Fruit fly (Drosophila melanogaster) whole organism, embryonic: ENCODE results near the gene Rnp4F.

Experiments used
- Abd-B ChIP-seq: fragments of 200-800 bp; sonication (Bioruptor generic); optimal IDR thresholded peaks from 2 replicates; lab custom pipeline; 2018; ENCODE audit warnings: missing biosample characterization, mild to moderate bottlenecking, missing genetic modification characterization, moderate library complexity
- Ada2b ChIP-seq: fragments of 200-800 bp; sonication (Bioruptor generic); IDR thresholded peaks from 2 replicates; pipeline ENCODE4 v1.3.6; 2022; ENCODE audit warnings: missing biosample characterization, missing genetic modification characterization
- B-H1 ChIP-seq: fragments of 200-800 bp; sonication (Bioruptor generic); IDR thresholded peaks from 3 replicates; pipeline ENCODE4 v1.3.6; 2022; ENCODE audit warnings: missing biosample characterization, missing genetic modification characterization
- Bgb ChIP-seq: fragments of 200-800 bp; sonication (Bioruptor generic); IDR thresholded peaks from 2 replicates; pipeline ENCODE4 v1.3.6; 2022; ENCODE audit warnings: missing biosample characterization, missing genetic modification characterization; ENCODE audit not compliant: partially characterized antibody
- CG10431 ChIP-seq: fragments of 200-800 bp; sonication (Bioruptor generic); optimal IDR thresholded peaks from 3 replicates; lab custom pipeline; 2018; ENCODE audit warnings: missing biosample characterization, mild to moderate bottlenecking, missing genetic modification characterization
- CG11398 ChIP-seq: fragments of 200-800 bp; sonication (Bioruptor generic); optimal IDR thresholded peaks from 2 replicates; lab custom pipeline; 2016; ENCODE audit warnings: missing biosample characterization, missing genetic modification characterization
- CG11560 ChIP-seq: fragments of 200-800 bp; sonication (Bioruptor generic); IDR thresholded peaks from 3 replicates; pipeline ENCODE4 v1.3.6; 2022; ENCODE audit warnings: missing biosample characterization, missing genetic modification characterization
- CG12299 ChIP-seq: fragments of 200-800 bp; sonication (Bioruptor generic); optimal IDR thresholded peaks from 2 replicates; lab custom pipeline; 2018; ENCODE audit warnings: missing biosample characterization, mild to moderate bottlenecking, missing genetic modification characterization
- CG1233 ChIP-seq: fragments of 200-800 bp; sonication (Bioruptor generic); optimal IDR thresholded peaks from 4 replicates; lab custom pipeline; 2018; ENCODE audit warnings: missing biosample characterization, mild to moderate bottlenecking, missing genetic modification characterization
- CG12769 ChIP-seq: fragments of 200-800 bp; sonication (Bioruptor generic); optimal IDR thresholded peaks from 2 replicates; lab custom pipeline; 2019; ENCODE audit warnings: missing biosample characterization, mild to moderate bottlenecking, missing genetic modification characterization, moderate library complexity
- CG13287 ChIP-seq: fragments of 200-800 bp; sonication (Bioruptor generic); IDR thresholded peaks from 2 replicates; pipeline ENCODE4 v1.3.6; 2022; ENCODE audit warnings: missing biosample characterization, missing genetic modification characterization; ENCODE audit not compliant: partially characterized antibody
- CG16779 ChIP-seq: fragments of 200-800 bp; sonication (Bioruptor generic); IDR thresholded peaks from 2 replicates; pipeline ENCODE4 v1.3.6; 2022; ENCODE audit warnings: missing biosample characterization, missing genetic modification characterization
- CG17568 ChIP-seq: fragments of 200-800 bp; sonication (Bioruptor generic); optimal IDR thresholded peaks from 2 replicates; lab custom pipeline; 2018; ENCODE audit warnings: missing biosample characterization, mild to moderate bottlenecking, missing genetic modification characterization, moderate library complexity
- CG17612 ChIP-seq: fragments of 200-800 bp; sonication (Bioruptor generic); IDR thresholded peaks from 2 replicates; pipeline ENCODE4 v1.3.6; 2022; ENCODE audit warnings: missing biosample characterization, missing genetic modification characterization
- CG18619 ChIP-seq: fragments of 200-800 bp; sonication (Bioruptor generic); optimal IDR thresholded peaks from 3 replicates; lab custom pipeline; 2017; ENCODE audit warnings: missing biosample characterization, mild to moderate bottlenecking, missing genetic modification characterization
- CG2129 ChIP-seq: fragments of 200-800 bp; sonication (Bioruptor generic); IDR thresholded peaks from 2 replicates; pipeline ENCODE4 v1.3.6; 2022; ENCODE audit warnings: missing biosample characterization, missing genetic modification characterization; ENCODE audit not compliant: partially characterized antibody
- CG33213 ChIP-seq: fragments of 200-800 bp; sonication (Bioruptor generic); optimal IDR thresholded peaks from 3 replicates; lab custom pipeline; 2016; ENCODE audit warnings: missing biosample characterization, missing genetic modification characterization
- CG3847 ChIP-seq: fragments of 200-800 bp; sonication (Bioruptor generic); IDR thresholded peaks from 2 replicates; pipeline ENCODE4 v1.3.6; 2022; ENCODE audit warnings: missing biosample characterization, missing genetic modification characterization
- CG6272 ChIP-seq: fragments of 200-800 bp; sonication (Bioruptor generic); IDR thresholded peaks from 2 replicates; pipeline ENCODE4 v1.3.6; 2022; ENCODE audit warnings: missing biosample characterization, missing genetic modification characterization
- CG7745 ChIP-seq: fragments of 200-800 bp; sonication (Bioruptor generic); optimal IDR thresholded peaks from 2 replicates; lab custom pipeline; 2018; ENCODE audit warnings: missing biosample characterization, mild to moderate bottlenecking, missing genetic modification characterization, moderate library complexity
- CG8765 ChIP-seq: fragments of 200-800 bp; sonication (Bioruptor generic); IDR thresholded peaks from 2 replicates; pipeline ENCODE4 v1.3.6; 2022; ENCODE audit warnings: missing biosample characterization, missing genetic modification characterization
- Dip3 ChIP-seq: fragments of 200-800 bp; sonication (Bioruptor generic); optimal IDR thresholded peaks from 3 replicates; lab custom pipeline; 2016; ENCODE audit warnings: missing biosample characterization, missing genetic modification characterization
- Fer3 ChIP-seq: fragments of 200-800 bp; sonication (Bioruptor generic); optimal IDR thresholded peaks from 2 replicates; lab custom pipeline; 2018; ENCODE audit warnings: missing biosample characterization, mild to moderate bottlenecking, missing genetic modification characterization, moderate library complexity
- HLHmδ ChIP-seq: fragments of 200-800 bp; sonication (Bioruptor generic); optimal IDR thresholded peaks from 2 replicates; lab custom pipeline; 2018; ENCODE audit warnings: missing biosample characterization, mild to moderate bottlenecking, missing genetic modification characterization, moderate library complexity
- Hey ChIP-seq: fragments of 200-800 bp; sonication (Bioruptor generic); optimal IDR thresholded peaks from 3 replicates; lab custom pipeline; 2018; ENCODE audit warnings: missing biosample characterization, mild to moderate bottlenecking, missing genetic modification characterization
- HmgD ChIP-seq: fragments of 200-800 bp; sonication (Bioruptor generic); optimal IDR thresholded peaks from 3 replicates; lab custom pipeline; 2016; ENCODE audit warnings: missing biosample characterization, missing genetic modification characterization
- Mes4 ChIP-seq: fragments of 200-800 bp; sonication (Bioruptor generic); optimal IDR thresholded peaks from 2 replicates; lab custom pipeline; 2016; ENCODE audit warnings: missing biosample characterization, missing genetic modification characterization
- NFAT ChIP-seq: fragments of 200-800 bp; sonication (Bioruptor generic); IDR thresholded peaks from 2 replicates; pipeline ENCODE4 v1.3.6; 2022; ENCODE audit warnings: missing biosample characterization, missing genetic modification characterization
- Nf-YA ChIP-seq: fragments of 200-800 bp; sonication (Bioruptor generic); IDR thresholded peaks from 2 replicates; pipeline ENCODE4 v1.3.6; 2022; ENCODE audit warnings: missing biosample characterization, missing genetic modification characterization
- Oaz ChIP-seq: fragments of 200-800 bp; sonication (Bioruptor generic); IDR thresholded peaks from 2 replicates; pipeline ENCODE4 v1.3.6; 2022; ENCODE audit warnings: missing biosample characterization, missing genetic modification characterization
- Rx ChIP-seq: fragments of 200-800 bp; sonication (Bioruptor generic); IDR thresholded peaks from 2 replicates; pipeline ENCODE4 v1.3.6; 2022; ENCODE audit warnings: missing biosample characterization, missing genetic modification characterization
- az2 ChIP-seq: fragments of 200-800 bp; sonication (Bioruptor generic); optimal IDR thresholded peaks from 3 replicates; lab custom pipeline; 2016; ENCODE audit warnings: missing biosample characterization, missing genetic modification characterization
- br ChIP-seq: fragments of >200 bp; optimal IDR thresholded peaks from 2 replicates; lab custom pipeline; 2017
- ci ChIP-seq: fragments of 200-800 bp; sonication (Bioruptor generic); IDR thresholded peaks from 3 replicates; pipeline ENCODE4 v1.3.6; 2022; ENCODE audit warnings: missing biosample characterization, missing genetic modification characterization
- dmrt99B ChIP-seq: fragments of 200-800 bp; sonication (Bioruptor generic); optimal IDR thresholded peaks from 2 replicates; lab custom pipeline; 2018; ENCODE audit warnings: missing biosample characterization, mild to moderate bottlenecking, missing genetic modification characterization, moderate library complexity
- fd96Cb ChIP-seq: fragments of 200-800 bp; sonication (Bioruptor generic); optimal IDR thresholded peaks from 2 replicates; lab custom pipeline; 2018; ENCODE audit warnings: missing biosample characterization, mild to moderate bottlenecking, missing genetic modification characterization, moderate library complexity
- grn ChIP-seq: fragments of 200-800 bp; sonication (Bioruptor generic); optimal IDR thresholded peaks from 3 replicates; lab custom pipeline; 2017; ENCODE audit warnings: missing biosample characterization, missing genetic modification characterization
- gro ChIP-seq: fragments of 200-800 bp; sonication (Bioruptor generic); optimal IDR thresholded peaks from 2 replicates; lab custom pipeline; 2016; ENCODE audit warnings: missing biosample characterization, missing genetic modification characterization
- insv ChIP-seq, 2 experiments: fragments of 200-800 bp; sonication (Bioruptor generic); optimal IDR thresholded peaks; 3 replicates each; lab custom pipeline; 2016 to 2018; ENCODE audit warnings: missing biosample characterization in 2 of 2, missing genetic modification characterization in 2 of 2
- inv ChIP-seq: fragments of 200-800 bp; sonication (Bioruptor generic); IDR thresholded peaks from 2 replicates; pipeline ENCODE4 v1.3.6; 2022; ENCODE audit warnings: missing biosample characterization, missing genetic modification characterization; ENCODE audit not compliant: partially characterized antibody
- jigr1 ChIP-seq: fragments of 200-800 bp; sonication (Bioruptor generic); IDR thresholded peaks from 3 replicates; pipeline ENCODE4 v1.3.6; 2022; ENCODE audit warnings: missing biosample characterization, missing genetic modification characterization
- odd ChIP-seq: fragments of 200-800 bp; sonication (Bioruptor generic); optimal IDR thresholded peaks from 2 replicates; lab custom pipeline; 2017; ENCODE audit warnings: missing biosample characterization, mild to moderate bottlenecking, missing genetic modification characterization
- rib ChIP-seq: fragments of 200-800 bp; sonication (Bioruptor generic); IDR thresholded peaks from 2 replicates; pipeline ENCODE4 v1.3.6; 2022; ENCODE audit warnings: missing biosample characterization, missing genetic modification characterization
- run ChIP-seq: fragments of 200-800 bp; sonication (Bioruptor generic); optimal IDR thresholded peaks from 3 replicates; lab custom pipeline; 2018; ENCODE audit warnings: missing biosample characterization, mild to moderate bottlenecking, missing genetic modification characterization
- schlank ChIP-seq: fragments of 200-800 bp; sonication (Bioruptor generic); optimal IDR thresholded peaks from 2 replicates; lab custom pipeline; 2018; ENCODE audit warnings: missing biosample characterization, mild to moderate bottlenecking, missing genetic modification characterization
- stc ChIP-seq: fragments of 200-800 bp; sonication (Bioruptor generic); IDR thresholded peaks from 2 replicates; pipeline ENCODE4 v1.3.6; 2022; ENCODE audit warnings: missing biosample characterization, missing genetic modification characterization
- twi ChIP-seq: fragments of 200-800 bp; optimal IDR thresholded peaks from 2 replicates; lab custom pipeline; 2019; ENCODE audit warnings: missing biosample characterization, mild to moderate bottlenecking, missing genetic modification characterization, moderate library complexity
- vfl ChIP-seq: fragments of 200-800 bp; sonication (Bioruptor generic); optimal IDR thresholded peaks from 2 replicates; lab custom pipeline; 2016; ENCODE audit warnings: missing biosample characterization, missing genetic modification characterization
- vvl ChIP-seq: fragments of 200-800 bp; sonication (Bioruptor generic); IDR thresholded peaks from 2 replicates; pipeline ENCODE4 v1.3.6; 2022; ENCODE audit warnings: missing biosample characterization, missing genetic modification characterization
- wor ChIP-seq: fragments of 200-800 bp; sonication (Bioruptor generic); IDR thresholded peaks from 2 replicates; pipeline ENCODE4 v1.3.6; 2022; ENCODE audit warnings: missing biosample characterization, missing genetic modification characterization
- zen2 ChIP-seq: fragments of 200-800 bp; sonication (Bioruptor generic); IDR thresholded peaks from 3 replicates; pipeline ENCODE4 v1.3.6; 2022; ENCODE audit warnings: missing biosample characterization, missing genetic modification characterization; ENCODE audit not compliant: partially characterized antibody

Rnp4F gene

dm6 chrX:5322459-5322883 lies at the start of gene Rnp4F (continued):
- peak; percentile 56 for TF ChIP-seq Rx
- no peak for TF ChIP-seq fd96Cb (tag; lab: Kevin White, UChicago)
- peak; percentile 35; the same call in 1 of the 3 replicates for TF ChIP-seq B-H1 (GFP tag; lab: Robert Waterston, UW)
- TF ChIP-seq CG7745 (tag; lab: Kevin White, UChicago): no peak
- TF ChIP-seq CG2129 (GFP tag; lab: Robert Waterston, UW): peak; percentile 47; the same call in 1 of the 2 replicates
- peak; percentile 84 for TF ChIP-seq Bgb (GFP tag; lab: Robert Waterston, UW)
- no peak for TF ChIP-seq Hey (tag; lab: Kevin White, UChicago)
- TF ChIP-seq rib (GFP tag; lab: Robert Waterston, UW): peak; percentile 92
- peak; percentile 84 for TF ChIP-seq inv
- TF ChIP-seq zen2: peak; percentile 24; the same call in 1 of the 3 replicates
- no peak for TF ChIP-seq br (lab: Kevin White, UChicago)
- TF ChIP-seq Fer3 (tag; lab: Kevin White, UChicago): peak; percentile 30
- TF ChIP-seq HmgD (GFP tag; lab: Kevin White, UChicago): peak; percentile 70
- peak; percentile 63 for TF ChIP-seq Abd-B (GFP tag; lab: Kevin White, UChicago)
- peak; percentile 83 for TF ChIP-seq CG3847 (GFP tag; lab: Robert Waterston, UW)
- TF ChIP-seq ci (GFP tag; lab: Robert Waterston, UW): peak; percentile 67; the same call in 2 of the 3 replicates
- no peak for TF ChIP-seq Nf-YA (GFP tag; lab: Robert Waterston, UW)
- TF ChIP-seq NFAT (GFP tag; lab: Robert Waterston, UW): peak; percentile 83
- no peak for TF ChIP-seq CG10431 (GFP tag; lab: Kevin White, UChicago)
- peak; percentile 41 for TF ChIP-seq Mes4 (GFP tag; lab: Kevin White, UChicago)
- no peak for TF ChIP-seq CG12299 (tag; lab: Kevin White, UChicago)
- peak; percentile 40; the same call in 1 of the 2 replicates for TF ChIP-seq wor (GFP tag; lab: Robert Waterston, UW)
- TF ChIP-seq CG17612 (GFP tag; lab: Robert Waterston, UW): no peak
- no peak for TF ChIP-seq CG16779 (GFP tag; lab: Robert Waterston, UW)
- TF ChIP-seq grn (GFP tag; lab: Kevin White, UChicago): no peak
- TF ChIP-seq CG1233: peak; percentile 44
- TF ChIP-seq HLHmδ (GFP tag; lab: Kevin White, UChicago): no peak
- no peak for TF ChIP-seq CG12769 (tag; lab: Kevin White, UChicago)
- TF ChIP-seq jigr1 (GFP tag; lab: Robert Waterston, UW): peak; percentile 58; the same call in 1 of the 3 replicates
- TF ChIP-seq CG11398 (GFP tag; lab: Kevin White, UChicago): peak; percentile 64
- TF ChIP-seq stc (GFP tag; lab: Robert Waterston, UW): 0 out of 2 replicates have a peak, but pooled peaks have one; percentile 6
- no peak for TF ChIP-seq insv (GFP tag; optimal IDR thresholded peaks at IDR 0.05; lab: Kevin White, UChicago)
- no peak for TF ChIP-seq twi (tag; lab: Kevin White, UChicago)
- peak; percentile 75 for TF ChIP-seq vvl
- no peak for TF ChIP-seq odd (GFP tag; lab: Kevin White, UChicago)
- peak; percentile 44 for TF ChIP-seq Ada2b
- TF ChIP-seq Dip3 (GFP tag; lab: Kevin White, UChicago): peak; percentile 83
- no peak for TF ChIP-seq schlank
- peak; percentile 65; the same call in 2 of the 3 replicates for TF ChIP-seq CG11560
- TF ChIP-seq az2 (GFP tag; lab: Kevin White, UChicago): peak; percentile 68
- peak; percentile 44; the same call in 1 of the 2 replicates for TF ChIP-seq CG8765 (GFP tag; lab: Robert Waterston, UW)
- peak; percentile 78 for TF ChIP-seq CG13287 (GFP tag; lab: Robert Waterston, UW)
- no peak for TF ChIP-seq dmrt99B
- peak; percentile 44; the same call in 1 of the 2 replicates for TF ChIP-seq Oaz (GFP tag; lab: Robert Waterston, UW)
- TF ChIP-seq run (tag; lab: Kevin White, UChicago): no peak
- peak; percentile 41 for TF ChIP-seq vfl (GFP tag; lab: Kevin White, UChicago)
- TF ChIP-seq gro: peak; percentile 72
- TF ChIP-seq CG6272 (GFP tag; lab: Robert Waterston, UW): peak; percentile 83
- peak; percentile 51 for TF ChIP-seq CG18619 (GFP tag; lab: Kevin White, UChicago)
- no peak for TF ChIP-seq CG17568 (GFP tag; lab: Kevin White, UChicago)
- TF ChIP-seq CG33213 (GFP tag; lab: Kevin White, UChicago): peak; percentile 87
